Fruit fly (Drosophila melanogaster) whole organism, adult: ENCODE measurements around the gene Obp22a.
A peak's percentile ranks its signal among the peaks of the same experiment; 100 is the strongest.

Experiments used
- CG11617 ChIP-seq: fragments of 200-800 bp; sonication (Bioruptor generic); optimal IDR thresholded peaks from 2 replicates; lab custom pipeline; 2017; ENCODE audit warnings: mild to moderate bottlenecking, missing biosample characterization, missing genetic modification reagents, missing genetic modification characterization
- CG12768 ChIP-seq: fragments of 200-800 bp; sonication (Bioruptor generic); optimal IDR thresholded peaks from 2 replicates; lab custom pipeline; 2017; ENCODE audit warnings: missing biosample characterization, missing genetic modification characterization, mild to moderate bottlenecking, moderate library complexity, missing genetic modification reagents
- CG5204 ChIP-seq: fragments of 200-800 bp; sonication (Bioruptor generic); optimal IDR thresholded peaks from 2 replicates; lab custom pipeline; 2016; ENCODE audit warnings: missing biosample characterization, missing genetic modification characterization
- Crg-1 ChIP-seq: fragments of 200-800 bp; sonication (Bioruptor generic); optimal IDR thresholded peaks from 2 replicates; lab custom pipeline; 2016; ENCODE audit warnings: missing biosample characterization, missing genetic modification characterization
- bab1 ChIP-seq: fragments of 200-800 bp; sonication (Bioruptor generic); optimal IDR thresholded peaks from 3 replicates; lab custom pipeline; 2019; ENCODE audit warnings: missing biosample characterization, mild to moderate bottlenecking, missing genetic modification characterization, moderate library complexity
- cic ChIP-seq: fragments of 200-800 bp; sonication (Bioruptor generic); optimal IDR thresholded peaks from 2 replicates; lab custom pipeline; 2017; ENCODE audit warnings: missing biosample characterization, mild to moderate bottlenecking, missing genetic modification characterization, moderate library complexity
- kay ChIP-seq: fragments of 200-800 bp; sonication (Bioruptor generic); peaks from one replicate; lab custom pipeline; 2016; ENCODE audit warnings: missing biosample characterization, missing genetic modification characterization, borderline replicate concordance
- ovo ChIP-seq: fragments of 200-800 bp; sonication (Bioruptor generic); optimal IDR thresholded peaks from 2 replicates; lab custom pipeline; 2016; ENCODE audit warnings: missing biosample characterization, missing genetic modification characterization

- TF ChIP-seq ovo (GFP tag; lab: Kevin White, UChicago): no peak
- peak; percentile 13 for TF ChIP-seq bab1
- peak; percentile 83 for TF ChIP-seq cic (GFP tag; lab: Kevin White, UChicago)
- TF ChIP-seq CG11617: peak; percentile 35
- no peak for TF ChIP-seq CG5204 (GFP tag; lab: Kevin White, UChicago)
- peak; percentile 36 for TF ChIP-seq CG12768 (GFP tag; lab: Kevin White, UChicago)
- TF ChIP-seq Crg-1 (GFP tag; lab: Kevin White, UChicago): no peak
- TF ChIP-seq kay (GFP tag; lab: Kevin White, UChicago): no peak
Observed at dm6 chr2L:1987434-1988191, 4.3 kb downstream of the Obp22a start, which contains the start of gene Got2.
